Worm (Caenorhabditis elegans): ENCODE measurements around the gene pigq-1.

DNA sequence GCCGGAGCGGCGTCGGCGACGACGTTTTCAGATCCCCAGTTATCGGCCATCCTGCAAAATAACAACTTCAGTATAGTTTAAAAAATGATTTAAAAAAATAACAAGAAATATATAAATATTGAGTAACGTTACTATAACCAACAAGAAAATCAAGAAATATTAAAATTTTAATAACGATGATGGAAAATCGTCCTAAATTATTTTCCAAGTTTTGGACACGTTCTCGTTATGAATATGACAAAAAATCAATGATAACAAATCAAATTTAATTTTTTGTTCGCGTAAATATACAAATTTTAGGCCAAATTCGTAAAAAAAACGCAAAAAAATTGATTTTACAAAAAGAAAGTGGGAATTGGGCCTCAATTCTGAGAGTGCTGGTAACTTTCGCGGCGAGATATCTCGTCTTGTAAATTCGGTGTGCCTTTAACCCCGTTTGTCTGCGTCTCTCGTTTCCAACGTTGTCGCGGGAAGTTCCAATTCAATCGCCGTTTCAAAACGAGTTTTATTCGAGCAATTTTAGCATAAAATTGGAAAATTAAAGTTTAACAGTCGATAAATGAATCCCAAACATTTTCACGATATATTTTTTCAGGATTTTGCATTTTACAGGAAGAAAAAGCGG lies 35.9 kb downstream of the pigq-1 start, which contains the start of gene rps-5:
- no peak for TF ChIP-seq nhr-28 (tag; optimal IDR thresholded peaks at IDR 0.05)
- TF ChIP-seq elt-3 (tag; optimal IDR thresholded peaks at IDR 0.05) = no peak
- TF ChIP-seq nhr-67 (tag; optimal IDR thresholded peaks at IDR 0.05) = no peak
- peak; percentile 8 for TF ChIP-seq skn-1 (tag; optimal IDR thresholded peaks at IDR 0.05)
